Fruit fly (Drosophila melanogaster) whole organism, embryonic: ENCODE measurements around the gene htk.

ENCODE experiments used
- CG10147 ChIP-seq: fragments of 200-800 bp; sonication (Bioruptor generic); optimal IDR thresholded peaks from 2 replicates; lab custom pipeline; 2019; ENCODE audit warnings: missing biosample characterization, mild to moderate bottlenecking, missing genetic modification characterization, moderate library complexity
- CG1024 ChIP-seq: fragments of 200-800 bp; sonication (Bioruptor generic); IDR thresholded peaks from 2 replicates; pipeline ENCODE4 v1.3.6; 2022; ENCODE audit warnings: missing biosample characterization, missing genetic modification characterization
- CG11085 ChIP-seq: fragments of 200-800 bp; sonication (Bioruptor generic); IDR thresholded peaks from 2 replicates; pipeline ENCODE4 v1.3.6; 2022; ENCODE audit warnings: missing biosample characterization, missing genetic modification characterization
- CG11247 ChIP-seq: fragments of 200-800 bp; sonication (Bioruptor generic); IDR thresholded peaks from 2 replicates; pipeline ENCODE4 v1.3.6; 2022; ENCODE audit warnings: missing biosample characterization, missing genetic modification characterization
- CG12219 ChIP-seq: fragments of 200-800 bp; sonication (Bioruptor generic); optimal IDR thresholded peaks from 3 replicates; lab custom pipeline; 2018; ENCODE audit warnings: missing biosample characterization, mild to moderate bottlenecking, missing genetic modification characterization
- CG13894 ChIP-seq: fragments of 200-800 bp; sonication (Bioruptor generic); optimal IDR thresholded peaks from 3 replicates; lab custom pipeline; 2018; ENCODE audit warnings: missing biosample characterization, mild to moderate bottlenecking, missing genetic modification characterization, moderate library complexity
- CG14050 ChIP-seq: fragments of 200-800 bp; sonication (Bioruptor generic); IDR thresholded peaks from 3 replicates; pipeline ENCODE4 v1.3.6; 2022; ENCODE audit warnings: missing biosample characterization, missing genetic modification characterization
- CG14860 ChIP-seq: fragments of 200-800 bp; sonication (Bioruptor generic); IDR thresholded peaks from 3 replicates; pipeline ENCODE4 v1.3.6; 2022; ENCODE audit warnings: missing biosample characterization, missing genetic modification characterization; ENCODE audit not compliant: partially characterized antibody
- CG14965 ChIP-seq: fragments of 200-800 bp; sonication (Bioruptor generic); optimal IDR thresholded peaks from 2 replicates; lab custom pipeline; 2016; ENCODE audit warnings: missing biosample characterization, missing genetic modification characterization, borderline replicate concordance
- CG15479 ChIP-seq: fragments of 200-800 bp; sonication (Bioruptor generic); optimal IDR thresholded peaks from 3 replicates; lab custom pipeline; 2019; ENCODE audit warnings: missing biosample characterization, mild to moderate bottlenecking, missing genetic modification characterization, moderate library complexity
- CG15514 ChIP-seq: fragments of 200-800 bp; sonication (Bioruptor generic); optimal IDR thresholded peaks from 3 replicates; lab custom pipeline; 2017; ENCODE audit warnings: missing biosample characterization, missing genetic modification characterization, mild to moderate bottlenecking, moderate library complexity, missing genetic modification reagents
- CG15601 ChIP-seq: fragments of 200-800 bp; sonication (Bioruptor generic); optimal IDR thresholded peaks from 3 replicates; lab custom pipeline; 2019; ENCODE audit warnings: missing biosample characterization, mild to moderate bottlenecking, missing genetic modification characterization, moderate library complexity
- CG15696 ChIP-seq: fragments of 200-800 bp; sonication (Bioruptor generic); optimal IDR thresholded peaks from 2 replicates; lab custom pipeline; 2019; ENCODE audit warnings: missing biosample characterization, mild to moderate bottlenecking, missing genetic modification characterization, moderate library complexity
- CG1647 ChIP-seq: fragments of 200-800 bp; sonication (Bioruptor generic); optimal IDR thresholded peaks from 3 replicates; lab custom pipeline; 2016; ENCODE audit warnings: missing biosample characterization, missing genetic modification characterization
- CG16779 ChIP-seq: fragments of 200-800 bp; sonication (Bioruptor generic); IDR thresholded peaks from 2 replicates; pipeline ENCODE4 v1.3.6; 2022; ENCODE audit warnings: missing biosample characterization, missing genetic modification characterization
- CG16863 ChIP-seq: fragments of 200-800 bp; sonication (Bioruptor generic); optimal IDR thresholded peaks from 3 replicates; lab custom pipeline; 2016; ENCODE audit warnings: missing biosample characterization, missing genetic modification characterization
- CG17829 ChIP-seq: fragments of 200-800 bp; optimal IDR thresholded peaks from 2 replicates; lab custom pipeline; 2019; ENCODE audit warnings: missing biosample characterization, mild to moderate bottlenecking, missing genetic modification characterization, moderate library complexity
- CG18764 ChIP-seq: fragments of 200-800 bp; sonication (Bioruptor generic); optimal IDR thresholded peaks from 3 replicates; lab custom pipeline; 2016; ENCODE audit warnings: missing biosample characterization, missing genetic modification characterization
- CG2202 ChIP-seq: fragments of 200-800 bp; sonication (Bioruptor generic); optimal IDR thresholded peaks from 2 replicates; lab custom pipeline; 2018; ENCODE audit warnings: missing biosample characterization, mild to moderate bottlenecking, missing genetic modification characterization
- CG30403 ChIP-seq: fragments of 200-800 bp; sonication (Bioruptor generic); optimal IDR thresholded peaks from 3 replicates; lab custom pipeline; 2016; ENCODE audit warnings: missing biosample characterization, missing genetic modification characterization
- CG33557 ChIP-seq: fragments of 200-800 bp; sonication (Bioruptor generic); optimal IDR thresholded peaks from 2 replicates; lab custom pipeline; 2019; ENCODE audit warnings: missing biosample characterization, mild to moderate bottlenecking, missing genetic modification characterization, moderate library complexity
- CG3847 ChIP-seq: fragments of 200-800 bp; sonication (Bioruptor generic); IDR thresholded peaks from 2 replicates; pipeline ENCODE4 v1.3.6; 2022; ENCODE audit warnings: missing biosample characterization, missing genetic modification characterization
- CG6689 ChIP-seq: fragments of 200-800 bp; sonication (Bioruptor generic); IDR thresholded peaks from 2 replicates; pipeline ENCODE4 v1.3.6; 2022; ENCODE audit warnings: missing biosample characterization, missing genetic modification characterization
- CG7357 ChIP-seq: fragments of 200-800 bp; sonication (Bioruptor generic); IDR thresholded peaks from 3 replicates; pipeline ENCODE4 v1.3.6; 2022; ENCODE audit warnings: missing biosample characterization, missing genetic modification characterization
- CG7928 ChIP-seq: fragments of 200-800 bp; sonication (Bioruptor generic); optimal IDR thresholded peaks from 2 replicates; lab custom pipeline; 2017; ENCODE audit warnings: missing biosample characterization, mild to moderate bottlenecking, missing genetic modification characterization
- CG8290 ChIP-seq, 3 experiments: fragments of 200-800 bp; sonication (Bioruptor generic); optimal IDR thresholded peaks; 2 replicates each; lab custom pipeline; 2016 to 2019; ENCODE audit warnings: missing biosample characterization in 3 of 3, missing genetic modification characterization in 3 of 3, mild to moderate bottlenecking in 2 of 3, moderate library complexity in 1 of 3
- CG8765 ChIP-seq: fragments of 200-800 bp; sonication (Bioruptor generic); IDR thresholded peaks from 2 replicates; pipeline ENCODE4 v1.3.6; 2022; ENCODE audit warnings: missing biosample characterization, missing genetic modification characterization
- CG8924 ChIP-seq: fragments of 200-800 bp; optimal IDR thresholded peaks from 3 replicates; lab custom pipeline; 2019; ENCODE audit warnings: missing biosample characterization, mild to moderate bottlenecking, missing genetic modification characterization, moderate library complexity
- CG9215 ChIP-seq: fragments of 200-800 bp; sonication (Bioruptor generic); IDR thresholded peaks from 2 replicates; pipeline ENCODE4 v1.3.6; 2022; ENCODE audit warnings: missing biosample characterization, missing genetic modification characterization
- CG9609 ChIP-seq: fragments of 200-800 bp; sonication (Bioruptor generic); optimal IDR thresholded peaks from 3 replicates; lab custom pipeline; 2016; ENCODE audit warnings: missing biosample characterization, missing genetic modification characterization
- CTCF ChIP-seq: fragments of 200-800 bp; sonication (Bioruptor generic); optimal IDR thresholded peaks from 2 replicates; lab custom pipeline; 2017; ENCODE audit warnings: missing biosample characterization, mild to moderate bottlenecking, missing genetic modification characterization, moderate library complexity
- Hmr ChIP-seq: fragments of 200-800 bp; sonication (Bioruptor generic); optimal IDR thresholded peaks from 3 replicates; lab custom pipeline; 2017; ENCODE audit warnings: mild to moderate bottlenecking, missing biosample characterization, missing genetic modification reagents, missing genetic modification characterization
- Hsf ChIP-seq: fragments of 200-800 bp; sonication (Bioruptor generic); optimal IDR thresholded peaks from 3 replicates; lab custom pipeline; 2016; ENCODE audit warnings: missing biosample characterization, missing genetic modification characterization
- Pdp1 ChIP-seq, 2 experiments: fragments of 200-800 bp; sonication (Bioruptor generic); optimal IDR thresholded peaks; 3 replicates each; lab custom pipeline; 2016; ENCODE audit warnings: missing biosample characterization in 2 of 2, missing genetic modification characterization in 2 of 2, mild to moderate bottlenecking in 1 of 2, moderate library complexity in 1 of 2
- Ptx1 ChIP-seq: fragments of 200-800 bp; sonication (Bioruptor generic); IDR thresholded peaks from 2 replicates; pipeline ENCODE4 v1.3.6; 2022; ENCODE audit warnings: missing biosample characterization, missing genetic modification characterization
- YL-1 ChIP-seq: fragments of 200-800 bp; sonication (Bioruptor generic); optimal IDR thresholded peaks from 3 replicates; lab custom pipeline; 2017; ENCODE audit warnings: missing biosample characterization, mild to moderate bottlenecking, missing genetic modification characterization
- al ChIP-seq: fragments of 200-800 bp; sonication (Bioruptor generic); IDR thresholded peaks from 2 replicates; pipeline ENCODE4 v1.3.6; 2022; ENCODE audit warnings: missing biosample characterization, missing genetic modification characterization
- ara ChIP-seq: fragments of 200-800 bp; sonication (Bioruptor generic); IDR thresholded peaks from 2 replicates; pipeline ENCODE4 v1.3.6; 2022; ENCODE audit warnings: missing biosample characterization, missing genetic modification characterization
- ato ChIP-seq: fragments of 200-800 bp; sonication (Bioruptor generic); IDR thresholded peaks from 2 replicates; pipeline ENCODE4 v1.3.6; 2022; ENCODE audit warnings: missing biosample characterization, missing genetic modification characterization; ENCODE audit not compliant: partially characterized antibody
- dpn ChIP-seq, 2 experiments: fragments of 200-800 bp; sonication (Bioruptor generic); optimal IDR thresholded peaks; 3 replicates each; lab custom pipeline; 2016; ENCODE audit warnings: missing biosample characterization in 2 of 2, missing genetic modification characterization in 2 of 2
- gfzf ChIP-seq: fragments of 200-800 bp; sonication (Bioruptor generic); optimal IDR thresholded peaks from 2 replicates; lab custom pipeline; 2016; ENCODE audit warnings: missing biosample characterization, mild to moderate bottlenecking, missing genetic modification characterization, moderate library complexity
- mam ChIP-seq: fragments of 200-800 bp; sonication (Bioruptor generic); optimal IDR thresholded peaks from 3 replicates; lab custom pipeline; 2016; ENCODE audit warnings: missing biosample characterization, missing genetic modification characterization
- org-1 ChIP-seq: fragments of 200-800 bp; sonication (Bioruptor generic); optimal IDR thresholded peaks from 2 replicates; lab custom pipeline; 2017; ENCODE audit warnings: missing biosample characterization, missing genetic modification characterization
- p53 ChIP-seq: fragments of 200-800 bp; sonication (Bioruptor generic); optimal IDR thresholded peaks from 2 replicates; lab custom pipeline; 2016; ENCODE audit warnings: missing biosample characterization, missing genetic modification characterization
- row ChIP-seq: fragments of 200-800 bp; sonication (Bioruptor generic); IDR thresholded peaks from 3 replicates; pipeline ENCODE4 v1.3.6; 2022; ENCODE audit warnings: missing biosample characterization, missing genetic modification characterization
- sc ChIP-seq, 3 experiments: fragments of >200 bp in 2 of 3; fragments of 200-800 bp in 1 of 3; sonication (Bioruptor generic) in 1 of 3; optimal IDR thresholded peaks; 2 replicates in 2 of 3; 3 replicates in 1 of 3; lab custom pipeline; 2017; ENCODE audit warnings: mild to moderate bottlenecking in 1 of 3, missing biosample characterization in 1 of 3, missing genetic modification characterization in 1 of 3, missing genetic modification reagents in 1 of 3
- schlank ChIP-seq: fragments of 200-800 bp; sonication (Bioruptor generic); optimal IDR thresholded peaks from 2 replicates; lab custom pipeline; 2018; ENCODE audit warnings: missing biosample characterization, mild to moderate bottlenecking, missing genetic modification characterization
- sna ChIP-seq: fragments of 200-800 bp; sonication (Bioruptor generic); IDR thresholded peaks from 2 replicates; pipeline ENCODE4 v1.3.6; 2022; ENCODE audit warnings: missing biosample characterization, missing genetic modification characterization; ENCODE audit not compliant: partially characterized antibody
- trh ChIP-seq: fragments of 200-800 bp; sonication (Bioruptor generic); optimal IDR thresholded peaks from 2 replicates; lab custom pipeline; 2016; ENCODE audit warnings: missing biosample characterization, missing genetic modification characterization
- usp ChIP-seq: fragments of >200 bp; optimal IDR thresholded peaks from 2 replicates; lab custom pipeline; 2017; ENCODE audit warnings: missing biosample characterization, missing genetic modification characterization

htk gene

dm6 chrX:18834399-18834798 is 9.1 kb upstream of the htk start (continued):
- TF ChIP-seq CG7928 (GFP tag; lab: Kevin White, UChicago) (no peak), usp (GFP tag; lab: Kevin White, UChicago) (no peak), CG15479 (GFP tag; lab: Kevin White, UChicago) (no peak), CG30403 (GFP tag; lab: Kevin White, UChicago) (no peak), CG8290 (GFP tag; optimal IDR thresholded peaks at IDR 0.05; lab: Kevin White, UChicago) (no peak), CG8290 (tag; optimal IDR thresholded peaks at IDR 0.05; lab: Kevin White, UChicago) (no peak), CG15514 (GFP tag; lab: Kevin White, UChicago) (no peak), dpn (GFP tag; optimal IDR thresholded peaks at IDR 0.05; lab: Kevin White, UChicago) (peak in 1 of 2 experiments; percentile 18), CG9215 (no peak), CG8765 (GFP tag; lab: Robert Waterston, UW) (no peak), ato (GFP tag; lab: Robert Waterston, UW) (no peak), CG12219 (GFP tag; lab: Kevin White, UChicago) (no peak), CG14965 (GFP tag; lab: Kevin White, UChicago) (no peak), CG8924 (tag; lab: Kevin White, UChicago) (no peak), schlank (tag; lab: Kevin White, UChicago) (no peak), Hsf (no peak), CG1024 (GFP tag; lab: Robert Waterston, UW) (no peak), ara (GFP tag; lab: Robert Waterston, UW) (0 out of 2 replicates have a peak, but pooled peaks have one; percentile 12), YL-1 (GFP tag; lab: Kevin White, UChicago) (no peak), CG11085 (GFP tag; lab: Robert Waterston, UW) (no peak; the same call in 1 of the 2 replicates), sna (GFP tag; lab: Robert Waterston, UW) (no peak), p53 (GFP tag; lab: Kevin White, UChicago) (no peak), Pdp1 (GFP tag; optimal IDR thresholded peaks at IDR 0.05; lab: Kevin White, UChicago) (peak in 1 of 2 experiments; percentile 35), CG33557 (no peak), trh (GFP tag; lab: Kevin White, UChicago) (no peak), Hmr (no peak), CG16779 (GFP tag; lab: Robert Waterston, UW) (no peak), CG9609 (GFP tag; lab: Kevin White, UChicago) (no peak), CG10147 (GFP tag; lab: Kevin White, UChicago) (no peak), CG16863 (GFP tag; lab: Kevin White, UChicago) (no peak), Ptx1 (GFP tag; lab: Robert Waterston, UW) (peak; percentile 57; the same call in 1 of the 2 replicates), al (GFP tag; lab: Robert Waterston, UW) (no peak), CG1647 (peak; percentile 28), mam (GFP tag; lab: Kevin White, UChicago) (peak; percentile 40), CG6689 (GFP tag; lab: Robert Waterston, UW) (0 out of 2 replicates have a peak, but pooled peaks have one; percentile 39), CG7357 (GFP tag; lab: Robert Waterston, UW) (no peak), CG18764 (GFP tag; lab: Kevin White, UChicago) (no peak), row (GFP tag; lab: Robert Waterston, UW) (0 out of 3 replicates have a peak, but pooled peaks have one; percentile 21), CG17829 (tag; lab: Kevin White, UChicago) (no peak), org-1 (no peak), CG3847 (GFP tag; lab: Robert Waterston, UW) (no peak), sc (optimal IDR thresholded peaks at IDR 0.05; lab: Kevin White, UChicago) (no peak), sc (GFP tag; optimal IDR thresholded peaks at IDR 0.05; lab: Kevin White, UChicago) (no peak), CG11247 (GFP tag; lab: Robert Waterston, UW) (0 out of 2 replicates have a peak, but pooled peaks have one; percentile 13), CG15696 (tag; lab: Kevin White, UChicago) (no peak), CG2202 (no peak), gfzf (GFP tag; lab: Kevin White, UChicago) (no peak), CG15601 (tag; lab: Kevin White, UChicago) (no peak), CG14050 (GFP tag; lab: Robert Waterston, UW) (0 out of 3 replicates have a peak, but pooled peaks have one; percentile 22), CG13894 (tag; lab: Kevin White, UChicago) (no peak), CTCF (GFP tag; lab: Kevin White, UChicago) (no peak), CG14860 (GFP tag; lab: Robert Waterston, UW) (no peak)
